Worm (Caenorhabditis elegans) whole organism, young adult: Measurements from ENCODE around the gene rpt-1.

Experiments used
- B0261.1 ChIP-seq: sonication (generic microtip); optimal IDR thresholded peaks from 2 replicates; lab custom pipeline; 2016; ENCODE audit warnings: mild to moderate bottlenecking, missing genetic modification characterization, moderate library complexity, missing compliant biosample characterization
- C06A6.2 ChIP-seq: fragments of 200-800 bp; sonication (Bioruptor generic); conservative IDR thresholded peaks from 2 replicates; pipeline ENCODE4 v1.3.6; 2022; ENCODE audit warnings: missing genetic modification characterization, missing compliant biosample characterization
- C17E4.6 ChIP-seq: fragments of 200-800 bp; sonication (Bioruptor generic); IDR thresholded peaks from 2 replicates; pipeline ENCODE4 v1.3.6; 2022; ENCODE audit warnings: missing genetic modification reagents, missing genetic modification characterization, missing compliant biosample characterization
- F49E8.2 ChIP-seq: sonication (generic microtip); optimal IDR thresholded peaks from 3 replicates; lab custom pipeline; 2017; ENCODE audit warnings: missing genetic modification characterization, mild to moderate bottlenecking, missing compliant biosample characterization, antibody characterized with exemption, moderate library complexity; ENCODE audit not compliant: insufficient read depth
- T26A5.8 ChIP-seq: sonication (generic microtip); optimal IDR thresholded peaks from 2 replicates; lab custom pipeline; 2016; ENCODE audit warnings: missing genetic modification characterization, missing compliant biosample characterization
- Y53G8AR.9 ChIP-seq: fragments of 200-800 bp; sonication (Bioruptor generic); conservative IDR thresholded peaks from 2 replicates; pipeline ENCODE4 v1.3.6; 2022; ENCODE audit warnings: missing genetic modification reagents, missing genetic modification characterization, missing compliant biosample characterization
- Y56A3A.18 ChIP-seq: fragments of 200-800 bp; sonication (Bioruptor generic); IDR thresholded peaks from 2 replicates; pipeline ENCODE4 v1.3.6; 2022; ENCODE audit warnings: missing genetic modification reagents, missing genetic modification characterization, missing compliant biosample characterization
- Y79H2A.3 ChIP-seq: fragments of 200-800 bp; sonication (Bioruptor generic); conservative IDR thresholded peaks from 2 replicates; pipeline ENCODE4 v1.3.6; 2022; ENCODE audit warnings: missing genetic modification reagents, missing genetic modification characterization, missing compliant biosample characterization
- akir-1 ChIP-seq: fragments of 200-800 bp; sonication (Bioruptor generic); optimal IDR thresholded peaks from 2 replicates; lab custom pipeline; 2018; ENCODE audit warnings: mild to moderate bottlenecking, missing genetic modification characterization, moderate library complexity, missing compliant biosample characterization
- aptf-2 ChIP-seq: fragments of 200-800 bp; sonication (Bioruptor generic); conservative IDR thresholded peaks from 2 replicates; pipeline ENCODE4 v1.3.6; 2022; ENCODE audit warnings: missing genetic modification reagents, missing genetic modification characterization, missing compliant biosample characterization
- aptf-3 ChIP-seq: fragments of 200-800 bp; sonication (Bioruptor generic); IDR thresholded peaks from 2 replicates; pipeline ENCODE4 v1.3.6; 2022; ENCODE audit warnings: missing genetic modification characterization, missing compliant biosample characterization
- atf-7 ChIP-seq: sonication (generic microtip); optimal IDR thresholded peaks from 2 replicates; lab custom pipeline; 2017; ENCODE audit warnings: mild to moderate bottlenecking, missing genetic modification characterization, missing compliant biosample characterization
- athp-1 ChIP-seq: sonication (generic microtip); optimal IDR thresholded peaks from 2 replicates; lab custom pipeline; 2017; ENCODE audit warnings: mild to moderate bottlenecking, missing genetic modification characterization, missing compliant biosample characterization
- bed-2 ChIP-seq: fragments of 200-800 bp; sonication (Bioruptor generic); IDR thresholded peaks from 2 replicates; pipeline ENCODE4 v1.3.6; 2022; ENCODE audit warnings: missing genetic modification reagents, missing genetic modification characterization, missing compliant biosample characterization
- cebp-1 ChIP-seq, 2 experiments: fragments of 200-800 bp in 1 of 2; sonication (Bioruptor generic) in 1 of 2; sonication (generic microtip) in 1 of 2; IDR thresholded peaks in 1 of 2; optimal IDR thresholded peaks in 1 of 2; 2 replicates each; pipeline versions ENCODE4 v1.3.6 to Lab custom; 2017 to 2022; ENCODE audit warnings: missing compliant biosample characterization in 2 of 2, missing genetic modification characterization in 2 of 2, mild to moderate bottlenecking in 1 of 2, missing genetic modification reagents in 1 of 2, moderate library complexity in 1 of 2
- ceh-58 ChIP-seq: fragments of 200-800 bp; sonication (Bioruptor generic); IDR thresholded peaks from 2 replicates; pipeline ENCODE4 v1.3.6; 2022; ENCODE audit warnings: missing genetic modification characterization, missing compliant biosample characterization
- ceh-91 ChIP-seq: fragments of 200-800 bp; sonication (Bioruptor generic); IDR thresholded peaks from 2 replicates; pipeline ENCODE4 v1.3.6; 2022; ENCODE audit warnings: missing genetic modification reagents, missing genetic modification characterization, missing compliant biosample characterization
- dox-1 ChIP-seq: fragments of 200-800 bp; sonication (Bioruptor generic); IDR thresholded peaks from 2 replicates; pipeline ENCODE4 v1.3.6; 2022; ENCODE audit warnings: missing genetic modification reagents, missing genetic modification characterization, missing compliant biosample characterization
- dpl-1 ChIP-seq: fragments of 150-350 bp; optimal IDR thresholded peaks from 2 replicates; lab custom pipeline; 2014; ENCODE audit warnings: missing biosample characterization, missing genetic modification reagents, missing genetic modification characterization
- egl-18 ChIP-seq: fragments of 200-800 bp; sonication (Bioruptor generic); IDR thresholded peaks from 2 replicates; pipeline ENCODE4 v1.3.6; 2022; ENCODE audit warnings: missing genetic modification reagents, missing genetic modification characterization, missing compliant biosample characterization
- ekl-4 ChIP-seq: fragments of 200-800 bp; sonication (Bioruptor generic); IDR thresholded peaks from 2 replicates; pipeline ENCODE4 v1.3.6; 2022; ENCODE audit warnings: missing genetic modification reagents, missing genetic modification characterization, missing compliant biosample characterization
- ets-4 ChIP-seq: fragments of 200-800 bp; sonication (Bioruptor generic); optimal IDR thresholded peaks from 2 replicates; lab custom pipeline; 2018; ENCODE audit warnings: mild to moderate bottlenecking, missing genetic modification characterization, missing compliant biosample characterization
- him-1 ChIP-seq: sonication (generic microtip); optimal IDR thresholded peaks from 2 replicates; lab custom pipeline; 2016; ENCODE audit warnings: missing genotype, missing genetic modification reagents, missing genetic modification characterization, missing compliant biosample characterization
- hmg-20 ChIP-seq: fragments of 200-800 bp; sonication (Bioruptor generic); IDR thresholded peaks from 2 replicates; pipeline ENCODE4 v1.3.6; 2022; ENCODE audit warnings: missing genetic modification reagents, missing genetic modification characterization, missing compliant biosample characterization
- hrde-1 ChIP-seq: sonication (generic microtip); optimal IDR thresholded peaks from 2 replicates; lab custom pipeline; 2016; ENCODE audit warnings: missing genetic modification characterization, mild to moderate bottlenecking, missing compliant biosample characterization, moderate library complexity, missing genotype, missing genetic modification reagents, borderline replicate concordance
- lag-1 ChIP-seq: fragments of 200-800 bp; sonication (Bioruptor generic); IDR thresholded peaks from 2 replicates; pipeline ENCODE4 v1.3.6; 2022; ENCODE audit warnings: missing genetic modification reagents, missing genetic modification characterization, missing compliant biosample characterization
- let-526 ChIP-seq: fragments of 200-800 bp; sonication (Bioruptor generic); IDR thresholded peaks from 2 replicates; pipeline ENCODE4 v1.3.6; 2022; ENCODE audit warnings: missing genetic modification reagents, missing genetic modification characterization, missing compliant biosample characterization
- lin-54 ChIP-seq: fragments of 200-800 bp; sonication (Bioruptor generic); optimal IDR thresholded peaks from 2 replicates; lab custom pipeline; 2018; ENCODE audit warnings: mild to moderate bottlenecking, missing genetic modification characterization, missing compliant biosample characterization
- lsy-27 ChIP-seq: sonication (generic microtip); optimal IDR thresholded peaks from 2 replicates; lab custom pipeline; 2017; ENCODE audit warnings: missing genetic modification characterization, mild to moderate bottlenecking, missing compliant biosample characterization, antibody characterized with exemption, missing genotype, borderline replicate concordance; ENCODE audit not compliant: insufficient read depth
- mcd-1 ChIP-seq: fragments of 200-800 bp; sonication (Bioruptor generic); IDR thresholded peaks from 2 replicates; pipeline ENCODE4 v1.3.6; 2022; ENCODE audit warnings: missing genetic modification reagents, missing genetic modification characterization, missing compliant biosample characterization
- mel-28 ChIP-seq: sonication (generic microtip); optimal IDR thresholded peaks from 2 replicates; lab custom pipeline; 2016; ENCODE audit warnings: borderline replicate concordance, mild to moderate bottlenecking, missing genetic modification characterization, missing compliant biosample characterization
- mes-4 ChIP-seq: sonication (generic microtip); optimal IDR thresholded peaks from 2 replicates; lab custom pipeline; 2016; ENCODE audit warnings: missing genotype, missing genetic modification characterization, missing compliant biosample characterization
- nfya-1 ChIP-seq: sonication (generic microtip); optimal IDR thresholded peaks from 2 replicates; lab custom pipeline; 2017; ENCODE audit warnings: antibody characterized with exemption, missing compliant biosample characterization, missing genetic modification characterization, borderline replicate concordance; ENCODE audit not compliant: insufficient read depth
- nfyb-1 ChIP-seq: fragments of 200-800 bp; sonication (Bioruptor generic); IDR thresholded peaks from 2 replicates; pipeline ENCODE4 v1.3.6; 2022; ENCODE audit warnings: missing genetic modification reagents, missing genetic modification characterization, missing compliant biosample characterization
- nhr-80 ChIP-seq: sonication (generic microtip); optimal IDR thresholded peaks from 2 replicates; lab custom pipeline; 2016; ENCODE audit warnings: missing genetic modification characterization, missing compliant biosample characterization
- tlf-1 ChIP-seq: fragments of 200-800 bp; sonication (Bioruptor generic); optimal IDR thresholded peaks from 2 replicates; lab custom pipeline; 2018; ENCODE audit warnings: mild to moderate bottlenecking, missing genetic modification characterization, missing compliant biosample characterization
- unc-130 ChIP-seq: sonication (generic microtip); optimal IDR thresholded peaks from 2 replicates; lab custom pipeline; 2016; ENCODE audit warnings: missing genetic modification reagents, missing genetic modification characterization, missing compliant biosample characterization
- unc-62 ChIP-seq: fragments of 150-350 bp; optimal IDR thresholded peaks from 2 replicates; lab custom pipeline; 2014; ENCODE audit warnings: missing biosample characterization, missing genetic modification reagents, missing genetic modification characterization
- zfh-2 ChIP-seq: fragments of 200-800 bp; sonication (Bioruptor generic); conservative IDR thresholded peaks from 2 replicates; pipeline ENCODE4 v1.3.6; 2022; ENCODE audit warnings: missing genetic modification reagents, missing genetic modification characterization, missing compliant biosample characterization
- zim-3 ChIP-seq: sonication (generic microtip); optimal IDR thresholded peaks from 2 replicates; lab custom pipeline; 2017; ENCODE audit warnings: mild to moderate bottlenecking, missing genetic modification characterization, moderate library complexity, missing compliant biosample characterization
- ztf-28 ChIP-seq: fragments of 200-800 bp; sonication (Bioruptor generic); IDR thresholded peaks from 2 replicates; pipeline ENCODE4 v1.3.6; 2022; ENCODE audit warnings: missing genetic modification reagents, missing genetic modification characterization, missing compliant biosample characterization
- ztf-3 ChIP-seq: fragments of 200-800 bp; sonication (Bioruptor generic); optimal IDR thresholded peaks from 2 replicates; lab custom pipeline; 2018; ENCODE audit warnings: mild to moderate bottlenecking, missing genetic modification characterization, missing compliant biosample characterization

Gene rpt-1

DNA sequence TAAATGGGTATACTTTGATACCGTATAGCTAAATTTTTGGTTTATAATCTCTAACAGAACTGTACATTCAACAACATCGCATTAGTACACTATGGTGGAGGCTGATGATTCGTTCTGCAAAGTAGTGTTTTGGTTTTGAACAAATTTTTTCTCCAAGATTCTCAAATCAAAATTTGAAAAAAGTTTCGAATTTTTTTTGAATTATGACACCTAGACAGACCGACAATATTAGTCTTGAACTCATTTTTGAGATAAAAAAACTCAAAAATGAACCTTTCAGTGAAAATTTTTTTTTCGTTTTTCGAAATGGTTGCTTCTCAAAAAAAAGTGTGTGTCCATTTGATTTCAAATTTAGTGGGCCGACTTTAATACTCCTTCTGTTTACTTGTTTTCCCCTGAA, 36.8 kb downstream of the rpt-1 start:
- TF ChIP-seq mel-28 (tag; lab: Kevin White, UChicago) (no peak), atf-7 (tag; lab: Kevin White, UChicago) (no peak)

DNA sequence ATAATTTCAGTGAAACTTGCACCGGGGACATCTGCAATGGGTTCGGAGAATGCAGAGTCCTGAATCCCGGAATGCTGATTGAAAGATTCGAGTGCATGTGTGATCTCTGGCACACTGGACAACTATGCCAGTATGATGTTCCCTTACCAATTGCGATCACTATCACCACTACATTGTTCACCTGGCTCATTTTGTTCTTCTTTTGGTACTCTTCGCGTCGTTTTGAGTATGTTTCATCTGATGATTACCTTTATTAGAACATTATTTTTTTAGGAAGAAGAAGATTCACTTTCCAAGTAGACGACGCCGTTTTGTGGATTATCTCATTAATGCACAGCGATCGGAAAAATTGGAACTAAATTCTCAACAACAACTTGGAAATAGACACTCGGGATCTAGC, 38.5 kb downstream of the rpt-1 start:
- TF ChIP-seq nfyb-1 = no peak
- TF ChIP-seq bed-2 (GFP tag; lab: Robert Waterston, UW) = no peak
- TF ChIP-seq Y56A3A.18 (GFP tag; lab: Robert Waterston, UW) = no peak
- no peak for TF ChIP-seq C17E4.6
- TF ChIP-seq zim-3 (tag; lab: Kevin White, UChicago) = no peak
- TF ChIP-seq ztf-3 = no peak
- no peak for TF ChIP-seq egl-18 (GFP tag; lab: Robert Waterston, UW)
- TF ChIP-seq aptf-3 (GFP tag; lab: Robert Waterston, UW) = no peak
- TF ChIP-seq tlf-1 = no peak

DNA sequence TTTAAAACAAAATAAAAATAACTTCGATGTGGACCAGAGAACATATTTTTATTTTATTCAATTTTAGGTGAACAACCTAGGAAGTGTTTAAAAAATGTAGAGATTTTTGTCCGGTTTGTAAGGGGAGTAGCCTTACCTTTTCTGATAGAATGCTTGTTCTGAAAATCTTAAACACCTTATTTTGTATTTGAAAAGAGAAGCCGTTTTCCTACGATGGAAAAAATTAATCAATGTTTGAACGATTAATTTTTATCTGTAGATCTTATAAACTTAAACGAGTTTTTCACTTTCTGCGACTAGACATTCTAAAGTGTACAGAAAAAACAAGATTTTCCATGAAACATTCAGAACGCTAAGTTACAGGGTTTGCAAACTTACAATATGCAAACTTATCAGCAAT, 39.9 kb downstream of the rpt-1 start, which contains the start of gene F58H1.6:
Gene F58H1.6 (plus strand): TSS at position 301 of the 400 bp plus-strand sequence.
- TF ChIP-seq C06A6.2 (no peak), mcd-1 (GFP tag; lab: Robert Waterston, UW) (no peak), dox-1 (GFP tag; lab: Robert Waterston, UW) (no peak), unc-62 (GFP tag; lab: Kevin White, UChicago) (no peak), dpl-1 (GFP tag; lab: Kevin White, UChicago) (no peak), akir-1 (no peak), Y53G8AR.9 (no peak), ceh-91 (no peak), lsy-27 (tag; lab: Kevin White, UChicago) (no peak), F49E8.2 (tag; lab: Kevin White, UChicago) (no peak), T26A5.8 (tag; lab: Kevin White, UChicago) (no peak), zfh-2 (GFP tag; lab: Robert Waterston, UW) (no peak), ets-4 (no peak), let-526 (GFP tag; lab: Robert Waterston, UW) (no peak), unc-130 (GFP tag; lab: Kevin White, UChicago) (no peak), cebp-1 (GFP tag; IDR thresholded peaks at IDR 0.05; lab: Robert Waterston, UW) (no peak), cebp-1 (tag; optimal IDR thresholded peaks at IDR 0.05; lab: Kevin White, UChicago) (no peak), lag-1 (GFP tag; lab: Robert Waterston, UW) (no peak), ztf-28 (GFP tag; lab: Robert Waterston, UW) (no peak), Y79H2A.3 (GFP tag; lab: Robert Waterston, UW) (no peak), lin-54 (GFP tag; lab: Kevin White, UChicago) (no peak)

DNA sequence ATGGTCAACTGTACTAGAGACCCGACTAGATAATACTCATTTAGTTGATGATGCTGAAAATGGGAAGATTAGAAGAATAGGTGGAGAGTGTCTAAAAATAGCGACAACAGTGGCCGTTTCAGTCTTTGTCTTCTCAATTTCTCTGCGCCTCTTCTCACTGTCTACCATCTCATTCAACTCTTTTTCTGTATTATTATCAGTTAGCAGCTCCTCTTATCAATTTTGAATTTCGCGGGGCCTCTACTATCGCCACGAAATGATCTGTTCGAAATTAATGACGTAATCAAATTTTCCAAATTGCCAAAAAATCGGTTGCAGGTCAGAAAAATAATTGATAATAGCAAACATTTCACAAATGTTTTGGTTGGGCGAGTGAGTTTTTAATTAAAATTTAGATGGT, 40.5 kb downstream of the rpt-1 start:
- TF ChIP-seq hrde-1 (tag; lab: Kevin White, UChicago) (no peak), ceh-58 (GFP tag; lab: Robert Waterston, UW) (no peak), B0261.1 (tag; lab: Kevin White, UChicago) (no peak), athp-1 (tag; lab: Kevin White, UChicago) (no peak), nfya-1 (tag; lab: Kevin White, UChicago) (no peak), ekl-4 (GFP tag; lab: Robert Waterston, UW) (no peak), him-1 (tag; lab: Kevin White, UChicago) (no peak), nhr-80 (peak; percentile 84), unc-130 (GFP tag; lab: Kevin White, UChicago) (no peak), bed-2 (GFP tag; lab: Robert Waterston, UW) (no peak), ets-4 (no peak), ztf-3 (no peak), lsy-27 (tag; lab: Kevin White, UChicago) (no peak), hmg-20 (GFP tag; lab: Robert Waterston, UW) (no peak), mes-4 (tag; lab: Kevin White, UChicago) (no peak), atf-7 (tag; lab: Kevin White, UChicago) (peak; percentile 70), aptf-2 (GFP tag; lab: Robert Waterston, UW) (no peak)
